Comparison of ENCODE assay signal across 2 fruit fly cellular contexts in the genomic region with DNA sequence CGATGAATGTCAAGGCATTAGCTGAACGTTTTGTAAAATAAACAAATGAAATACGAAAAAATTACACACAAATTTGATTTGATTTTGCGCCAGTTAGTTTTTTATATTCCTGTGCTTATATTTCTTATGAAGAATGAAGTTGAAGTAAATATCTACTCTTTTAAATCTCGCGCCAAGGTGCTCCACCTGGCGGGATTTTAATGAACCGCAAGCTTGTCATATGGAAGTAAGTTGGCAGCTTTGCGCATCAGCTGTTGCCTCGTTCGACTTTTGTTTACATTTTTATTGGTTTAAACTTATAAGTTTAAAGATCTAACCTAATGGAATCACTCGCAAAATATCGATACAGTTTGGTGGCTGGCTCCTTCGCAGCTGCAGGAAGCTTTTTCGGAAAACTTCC.
TF ChIP-seq lines count a peak whose summit lies in the region.

A gene (plus strand): TSS at position 247 of the 400 bp plus-strand sequence.

TF ChIP-seq in whole organism, adult, 20 proteins besides CTCF, POLR2A, EP300 and RAD21 (continued from another document):
- no peak for TF ChIP-seq CG5204 (GFP tag; optimal IDR thresholded peaks at IDR 0.05; lab: Kevin White, UChicago)
- no peak for TF ChIP-seq CG11617 (GFP tag; optimal IDR thresholded peaks at IDR 0.05; lab: Kevin White, UChicago)

TF ChIP-seq in whole organism, embryonic, 481 proteins besides CTCF, POLR2A, EP300 and RAD21 (continued from another document):
- TF ChIP-seq ato (GFP tag; IDR thresholded peaks at IDR 0.05; lab: Robert Waterston, UW; ENCODE audit: partially characterized antibody) (0 out of 2 replicates have a peak, but pooled peaks have one; percentile 20), tgo (GFP tag; IDR thresholded peaks at IDR 0.05; lab: Robert Waterston, UW) (no peak), Atf6 (GFP tag; IDR thresholded peaks at IDR 0.05; lab: Robert Waterston, UW) (peak; percentile 27; the same call in 1 of the 2 replicates), Dp (GFP tag; optimal IDR thresholded peaks at IDR 0.05; lab: Kevin White, UChicago) (peak; percentile 99), CG2199 (GFP tag; IDR thresholded peaks at IDR 0.05; lab: Robert Waterston, UW) (0 out of 3 replicates have a peak, but pooled peaks have one; percentile 12), repo (GFP tag; optimal IDR thresholded peaks at IDR 0.05; lab: Kevin White, UChicago) (no peak), stc (GFP tag; IDR thresholded peaks at IDR 0.05; lab: Robert Waterston, UW) (no peak), chn (GFP tag; optimal IDR thresholded peaks at IDR 0.05; lab: Kevin White, UChicago) (no peak), CG13287 (GFP tag; IDR thresholded peaks at IDR 0.05; lab: Robert Waterston, UW; ENCODE audit: partially characterized antibody) (peak; percentile 47; the same call in 1 of the 2 replicates), MESR4 (GFP tag; optimal IDR thresholded peaks at IDR 0.05; lab: Kevin White, UChicago) (peak; percentile 11), Opbp (GFP tag; IDR thresholded peaks at IDR 0.05; lab: Robert Waterston, UW; ENCODE audit: partially characterized antibody) (peak; percentile 46; the same call in 2 of the 3 replicates), CG16813 (GFP tag; IDR thresholded peaks at IDR 0.05; lab: Robert Waterston, UW; ENCODE audit: partially characterized antibody) (0 out of 3 replicates have a peak, but pooled peaks have one; percentile 34), Lim3 (GFP tag; IDR thresholded peaks at IDR 0.05; lab: Robert Waterston, UW) (no peak), Usf (GFP tag; optimal IDR thresholded peaks at IDR 0.05; lab: Kevin White, UChicago) (no peak), CG1603 (tag; optimal IDR thresholded peaks at IDR 0.05; lab: Kevin White, UChicago) (peak; percentile 72), CG33213 (GFP tag; optimal IDR thresholded peaks at IDR 0.05; lab: Kevin White, UChicago) (peak; percentile 21), nerfin-1 (tag; optimal IDR thresholded peaks at IDR 0.05; lab: Kevin White, UChicago) (peak; percentile 30), az2 (GFP tag; optimal IDR thresholded peaks at IDR 0.05; lab: Kevin White, UChicago) (no peak), Lhr (GFP tag; optimal IDR thresholded peaks at IDR 0.05; lab: Kevin White, UChicago) (peak; percentile 22), bigmax (GFP tag; optimal IDR thresholded peaks at IDR 0.05; lab: Kevin White, UChicago) (no peak), Abd-B (GFP tag; optimal IDR thresholded peaks at IDR 0.05; lab: Kevin White, UChicago) (no peak), CG9797 (GFP tag; optimal IDR thresholded peaks at IDR 0.05; lab: Kevin White, UChicago) (peak; percentile 7), gfzf (GFP tag; optimal IDR thresholded peaks at IDR 0.05; lab: Kevin White, UChicago) (peak; percentile 22), crp (GFP tag; optimal IDR thresholded peaks at IDR 0.05; lab: Kevin White, UChicago) (peak; percentile 93 to 99), Bgb (GFP tag; IDR thresholded peaks at IDR 0.05; lab: Robert Waterston, UW; ENCODE audit: partially characterized antibody) (peak; percentile 35; the same call in 1 of the 2 replicates), CG34422 (GFP tag; IDR thresholded peaks at IDR 0.05; lab: Robert Waterston, UW) (peak; percentile 13; the same call in 1 of the 3 replicates), ci (GFP tag; IDR thresholded peaks at IDR 0.05; lab: Robert Waterston, UW) (peak; percentile 51; the same call in 1 of the 3 replicates), CG15073 (GFP tag; optimal IDR thresholded peaks at IDR 0.05; lab: Kevin White, UChicago) (no peak), BEAF-32 (GFP tag; optimal IDR thresholded peaks at IDR 0.05; lab: Kevin White, UChicago) (peak; percentile 22), HLH3B (GFP tag; IDR thresholded peaks at IDR 0.05; lab: Robert Waterston, UW) (no peak), pzg (GFP tag; optimal IDR thresholded peaks at IDR 0.05; lab: Kevin White, UChicago) (peak; percentile 78), CG7786 (GFP tag; optimal IDR thresholded peaks at IDR 0.05; lab: Kevin White, UChicago) (no peak), Sry-δ (GFP tag; optimal IDR thresholded peaks at IDR 0.05; lab: Kevin White, UChicago) (peak; percentile 24), YL-1 (GFP tag; optimal IDR thresholded peaks at IDR 0.05; lab: Kevin White, UChicago) (peak; percentile 61), jigr1 (GFP tag; IDR thresholded peaks at IDR 0.05; lab: Robert Waterston, UW) (no peak), stwl (tag; optimal IDR thresholded peaks at IDR 0.05; lab: Kevin White, UChicago) (peak; percentile 74), CG13296 (GFP tag; optimal IDR thresholded peaks at IDR 0.05; lab: Kevin White, UChicago) (no peak), Med (GFP tag; lab: Kevin White, UChicago) (peak; percentile 66), CG10267 (tag; optimal IDR thresholded peaks at IDR 0.05; lab: Kevin White, UChicago) (peak; percentile 15), sens (GFP tag; lab: Kevin White, UChicago) (peak; percentile 82), sna (GFP tag; IDR thresholded peaks at IDR 0.05; lab: Robert Waterston, UW; ENCODE audit: partially characterized antibody) (0 out of 2 replicates have a peak, but pooled peaks have one; percentile 34), CG42726 (GFP tag; IDR thresholded peaks at IDR 0.05; lab: Robert Waterston, UW; ENCODE audit: partially characterized antibody) (peak; percentile 24; the same call in 1 of the 2 replicates), schlank (tag; optimal IDR thresholded peaks at IDR 0.05; lab: Kevin White, UChicago) (no peak), CG1792 (GFP tag; optimal IDR thresholded peaks at IDR 0.05; lab: Kevin White, UChicago) (no peak), CG14710 (tag; optimal IDR thresholded peaks at IDR 0.05; lab: Kevin White, UChicago) (peak; percentile 25), inv (GFP tag; IDR thresholded peaks at IDR 0.05; lab: Robert Waterston, UW; ENCODE audit: partially characterized antibody) (no peak), HmgD (GFP tag; optimal IDR thresholded peaks at IDR 0.05; lab: Kevin White, UChicago) (peak; percentile 16), CG17568 (GFP tag; optimal IDR thresholded peaks at IDR 0.05; lab: Kevin White, UChicago) (no peak), E2f2 (GFP tag; IDR thresholded peaks at IDR 0.05; lab: Robert Waterston, UW) (peak; percentile 100), Xbp1 (GFP tag; optimal IDR thresholded peaks at IDR 0.05; lab: Kevin White, UChicago) (peak; percentile 3), CG18619 (GFP tag; optimal IDR thresholded peaks at IDR 0.05; lab: Kevin White, UChicago) (no peak), CG13624 (GFP tag; optimal IDR thresholded peaks at IDR 0.05; lab: Kevin White, UChicago) (peak; percentile 6), CG17829 (tag; optimal IDR thresholded peaks at IDR 0.05; lab: Kevin White, UChicago) (peak; percentile 10), Nf-YC (tag; optimal IDR thresholded peaks at IDR 0.05; lab: Kevin White, UChicago) (no peak), amos (GFP tag; IDR thresholded peaks at IDR 0.05; lab: Robert Waterston, UW; ENCODE audit: partially characterized antibody) (peak; percentile 21; the same call in 1 of the 2 replicates), Rfx (GFP tag; IDR thresholded peaks at IDR 0.05; lab: Robert Waterston, UW) (0 out of 2 replicates have a peak, but pooled peaks have one; percentile 44), sqz (GFP tag; optimal IDR thresholded peaks at IDR 0.05; lab: Kevin White, UChicago) (no peak), CrebB (tag; optimal IDR thresholded peaks at IDR 0.05; lab: Kevin White, UChicago) (peak; percentile 8)
TF ChIP-seq in whole organism, embryonic: peak in this region for 50.
